Fruit fly (Drosophila melanogaster) whole organism, embryonic: Measurements from ENCODE around the gene Usp5.

Source experiments
- BtbVII ChIP-seq: fragments of 200-800 bp; sonication (Bioruptor generic); optimal IDR thresholded peaks from 3 replicates; lab custom pipeline; 2017; ENCODE audit warnings: missing biosample characterization, mild to moderate bottlenecking, missing genetic modification characterization
- CG10209 ChIP-seq: fragments of 200-800 bp; sonication (Bioruptor generic); optimal IDR thresholded peaks from 3 replicates; lab custom pipeline; 2017; ENCODE audit warnings: missing biosample characterization, mild to moderate bottlenecking, missing genetic modification characterization, missing genetic modification reagents
- CG10979 ChIP-seq: fragments of 200-800 bp; sonication (Bioruptor generic); optimal IDR thresholded peaks from 2 replicates; lab custom pipeline; 2018; ENCODE audit warnings: missing biosample characterization, mild to moderate bottlenecking, missing genetic modification characterization, moderate library complexity
- CG11247 ChIP-seq: fragments of 200-800 bp; sonication (Bioruptor generic); IDR thresholded peaks from 2 replicates; pipeline ENCODE4 v1.3.6; 2022; ENCODE audit warnings: missing biosample characterization, missing genetic modification characterization
- CG11398 ChIP-seq: fragments of 200-800 bp; sonication (Bioruptor generic); optimal IDR thresholded peaks from 2 replicates; lab custom pipeline; 2016; ENCODE audit warnings: missing biosample characterization, missing genetic modification characterization
- CG12769 ChIP-seq: fragments of 200-800 bp; sonication (Bioruptor generic); optimal IDR thresholded peaks from 2 replicates; lab custom pipeline; 2019; ENCODE audit warnings: missing biosample characterization, mild to moderate bottlenecking, missing genetic modification characterization, moderate library complexity
- CG13287 ChIP-seq: fragments of 200-800 bp; sonication (Bioruptor generic); IDR thresholded peaks from 2 replicates; pipeline ENCODE4 v1.3.6; 2022; ENCODE audit warnings: missing biosample characterization, missing genetic modification characterization; ENCODE audit not compliant: partially characterized antibody
- CG15011 ChIP-seq: fragments of 200-800 bp; sonication (Bioruptor generic); optimal IDR thresholded peaks from 3 replicates; lab custom pipeline; 2018; ENCODE audit warnings: missing biosample characterization, mild to moderate bottlenecking, missing genetic modification characterization
- CG15073 ChIP-seq: fragments of 200-800 bp; sonication (Bioruptor generic); optimal IDR thresholded peaks from 2 replicates; lab custom pipeline; 2016; ENCODE audit warnings: missing biosample characterization, missing genetic modification characterization
- CG17568 ChIP-seq: fragments of 200-800 bp; sonication (Bioruptor generic); optimal IDR thresholded peaks from 2 replicates; lab custom pipeline; 2018; ENCODE audit warnings: missing biosample characterization, mild to moderate bottlenecking, missing genetic modification characterization, moderate library complexity
- CG17829 ChIP-seq: fragments of 200-800 bp; optimal IDR thresholded peaks from 2 replicates; lab custom pipeline; 2019; ENCODE audit warnings: missing biosample characterization, mild to moderate bottlenecking, missing genetic modification characterization, moderate library complexity
- CG18262 ChIP-seq: fragments of 200-800 bp; optimal IDR thresholded peaks from 3 replicates; lab custom pipeline; 2019; ENCODE audit warnings: missing biosample characterization, mild to moderate bottlenecking, missing genetic modification characterization, moderate library complexity
- CG2875 ChIP-seq: fragments of 200-800 bp; sonication (Bioruptor generic); optimal IDR thresholded peaks from 2 replicates; lab custom pipeline; 2017; ENCODE audit warnings: missing biosample characterization, mild to moderate bottlenecking, missing genetic modification characterization, missing genetic modification reagents
- CG3065 ChIP-seq: fragments of 200-800 bp; sonication (Bioruptor generic); optimal IDR thresholded peaks from 2 replicates; lab custom pipeline; 2016; ENCODE audit warnings: missing biosample characterization, missing genetic modification characterization
- CG31224 ChIP-seq: fragments of 200-800 bp; sonication (Bioruptor generic); IDR thresholded peaks from 2 replicates; pipeline ENCODE4 v1.3.6; 2022; ENCODE audit warnings: missing biosample characterization, missing genetic modification characterization
- CG31441 ChIP-seq: fragments of 200-800 bp; sonication (Bioruptor generic); IDR thresholded peaks from 2 replicates; pipeline ENCODE4 v1.3.6; 2022; ENCODE audit warnings: missing biosample characterization, missing genetic modification characterization
- CG32767 ChIP-seq: fragments of 200-800 bp; sonication (Bioruptor generic); IDR thresholded peaks from 2 replicates; pipeline ENCODE4 v1.3.6; 2022; ENCODE audit warnings: missing biosample characterization, missing genetic modification characterization
- CG3838 ChIP-seq: fragments of 200-800 bp; sonication (Bioruptor generic); optimal IDR thresholded peaks from 3 replicates; lab custom pipeline; 2016; ENCODE audit warnings: missing biosample characterization, missing genetic modification characterization
- CG42726 ChIP-seq: fragments of 200-800 bp; sonication (Bioruptor generic); IDR thresholded peaks from 2 replicates; pipeline ENCODE4 v1.3.6; 2022; ENCODE audit warnings: missing biosample characterization, missing genetic modification characterization; ENCODE audit not compliant: partially characterized antibody
- CG43689 ChIP-seq: fragments of 200-800 bp; sonication (Bioruptor generic); IDR thresholded peaks from 2 replicates; pipeline ENCODE4 v1.3.6; 2022; ENCODE audit warnings: missing biosample characterization, missing genetic modification characterization
- CG7928 ChIP-seq: fragments of 200-800 bp; sonication (Bioruptor generic); optimal IDR thresholded peaks from 2 replicates; lab custom pipeline; 2017; ENCODE audit warnings: missing biosample characterization, mild to moderate bottlenecking, missing genetic modification characterization
- CG8478 ChIP-seq: fragments of >200 bp; optimal IDR thresholded peaks from 2 replicates; lab custom pipeline; 2018
- CG8765 ChIP-seq: fragments of 200-800 bp; sonication (Bioruptor generic); IDR thresholded peaks from 2 replicates; pipeline ENCODE4 v1.3.6; 2022; ENCODE audit warnings: missing biosample characterization, missing genetic modification characterization
- CG8944 ChIP-seq: fragments of 200-800 bp; sonication (Bioruptor generic); optimal IDR thresholded peaks from 3 replicates; lab custom pipeline; 2016; ENCODE audit warnings: missing biosample characterization, missing genetic modification characterization
- CG9609 ChIP-seq: fragments of 200-800 bp; sonication (Bioruptor generic); optimal IDR thresholded peaks from 3 replicates; lab custom pipeline; 2016; ENCODE audit warnings: missing biosample characterization, missing genetic modification characterization
- CG9797 ChIP-seq: fragments of 200-800 bp; sonication (Bioruptor generic); optimal IDR thresholded peaks from 3 replicates; lab custom pipeline; 2018; ENCODE audit warnings: missing biosample characterization, mild to moderate bottlenecking, missing genetic modification characterization
- CG9876 ChIP-seq: fragments of 200-800 bp; sonication (Bioruptor generic); optimal IDR thresholded peaks from 2 replicates; lab custom pipeline; 2016; ENCODE audit warnings: missing biosample characterization, missing genetic modification characterization
- D19B ChIP-seq: fragments of 200-800 bp; sonication (Bioruptor generic); optimal IDR thresholded peaks from 2 replicates; lab custom pipeline; 2017; ENCODE audit warnings: missing biosample characterization, mild to moderate bottlenecking, missing genetic modification characterization
- Dll ChIP-seq: fragments of 200-800 bp; sonication (Bioruptor generic); IDR thresholded peaks from 4 replicates; pipeline ENCODE4 v1.3.6; 2022; ENCODE audit warnings: missing biosample characterization, missing genetic modification characterization; ENCODE audit not compliant: partially characterized antibody
- E2f2 ChIP-seq: fragments of 200-800 bp; sonication (Bioruptor generic); IDR thresholded peaks from 2 replicates; pipeline ENCODE4 v1.3.6; 2022; ENCODE audit warnings: missing biosample characterization, missing genetic modification characterization
- Eip74EF ChIP-seq, 2 experiments: fragments of 200-800 bp in 1 of 2; fragments of >200 bp in 1 of 2; sonication (Bioruptor generic) in 1 of 2; optimal IDR thresholded peaks; 2 replicates each; lab custom pipeline; 2017 to 2019; ENCODE audit warnings: missing biosample characterization in 2 of 2, missing genetic modification characterization in 2 of 2, mild to moderate bottlenecking in 1 of 2, moderate library complexity in 1 of 2
- H15 ChIP-seq: fragments of 200-800 bp; sonication (Bioruptor generic); IDR thresholded peaks from 3 replicates; pipeline ENCODE4 v1.3.6; 2022; ENCODE audit warnings: missing biosample characterization, missing genetic modification characterization
- MBD-R2 ChIP-seq: fragments of 200-800 bp; sonication (Bioruptor generic); IDR thresholded peaks from 2 replicates; pipeline ENCODE4 v1.3.6; 2022; ENCODE audit warnings: missing biosample characterization, missing genetic modification characterization
- caup ChIP-seq: fragments of 200-800 bp; sonication (Bioruptor generic); optimal IDR thresholded peaks from 3 replicates; lab custom pipeline; 2017; ENCODE audit warnings: missing biosample characterization, mild to moderate bottlenecking, missing genetic modification characterization, moderate library complexity; ENCODE audit not compliant: severe bottlenecking
- cwo ChIP-seq: fragments of 200-800 bp; sonication (Bioruptor generic); optimal IDR thresholded peaks from 3 replicates; lab custom pipeline; 2017; ENCODE audit warnings: missing biosample characterization, missing genetic modification characterization, mild to moderate bottlenecking, moderate library complexity, missing genetic modification reagents
- fd3F ChIP-seq: fragments of 200-800 bp; sonication (Bioruptor generic); optimal IDR thresholded peaks from 2 replicates; lab custom pipeline; 2018; ENCODE audit warnings: missing biosample characterization, mild to moderate bottlenecking, missing genetic modification characterization, moderate library complexity
- grau ChIP-seq: fragments of 200-800 bp; optimal IDR thresholded peaks from 3 replicates; lab custom pipeline; 2019; ENCODE audit warnings: missing biosample characterization, mild to moderate bottlenecking, missing genetic modification characterization, moderate library complexity
- gsb ChIP-seq: fragments of 200-800 bp; sonication (Bioruptor generic); IDR thresholded peaks from 2 replicates; pipeline ENCODE4 v1.3.6; 2022; ENCODE audit warnings: missing biosample characterization, missing genetic modification characterization
- hb ChIP-seq: fragments of 200-800 bp; sonication (Bioruptor generic); IDR thresholded peaks from 3 replicates; pipeline ENCODE4 v1.3.6; 2022; ENCODE audit warnings: missing biosample characterization, missing genetic modification characterization; ENCODE audit not compliant: partially characterized antibody
- inv ChIP-seq: fragments of 200-800 bp; sonication (Bioruptor generic); IDR thresholded peaks from 2 replicates; pipeline ENCODE4 v1.3.6; 2022; ENCODE audit warnings: missing biosample characterization, missing genetic modification characterization; ENCODE audit not compliant: partially characterized antibody
- maf-S ChIP-seq: fragments of 200-800 bp; sonication (Bioruptor generic); optimal IDR thresholded peaks from 2 replicates; lab custom pipeline; 2016; ENCODE audit warnings: missing biosample characterization, missing genetic modification characterization
- mam ChIP-seq: fragments of 200-800 bp; sonication (Bioruptor generic); optimal IDR thresholded peaks from 3 replicates; lab custom pipeline; 2016; ENCODE audit warnings: missing biosample characterization, missing genetic modification characterization
- nom ChIP-seq: fragments of 200-800 bp; sonication (Bioruptor generic); optimal IDR thresholded peaks from 2 replicates; lab custom pipeline; 2017; ENCODE audit warnings: missing biosample characterization, missing genetic modification characterization, mild to moderate bottlenecking, moderate library complexity, missing genetic modification reagents
- pan ChIP-seq, 4 experiments: fragments of >200 bp in 3 of 4; fragments of 200-800 bp in 1 of 4; sonication (Bioruptor generic) in 1 of 4; optimal IDR thresholded peaks in 3 of 4; IDR thresholded peaks in 1 of 4; 2 replicates each; pipeline versions ENCODE4 v1.3.6 to Lab custom; 2017 to 2022; ENCODE audit warnings: missing biosample characterization in 2 of 4, missing genetic modification characterization in 2 of 4, mixed read lengths in 1 of 4
- sisA ChIP-seq: fragments of 200-800 bp; sonication (Bioruptor generic); IDR thresholded peaks from 2 replicates; pipeline ENCODE4 v1.3.6; 2022; ENCODE audit warnings: missing biosample characterization, missing genetic modification characterization
- sob ChIP-seq: fragments of 200-800 bp; sonication (Bioruptor generic); IDR thresholded peaks from 2 replicates; pipeline ENCODE4 v1.3.6; 2022; ENCODE audit warnings: missing biosample characterization, missing genetic modification characterization
- tio ChIP-seq: fragments of 200-800 bp; sonication (Bioruptor generic); optimal IDR thresholded peaks from 2 replicates; lab custom pipeline; 2017; ENCODE audit warnings: missing biosample characterization, missing genetic modification characterization, inconsistent platforms
- vvl ChIP-seq: fragments of 200-800 bp; sonication (Bioruptor generic); IDR thresholded peaks from 2 replicates; pipeline ENCODE4 v1.3.6; 2022; ENCODE audit warnings: missing biosample characterization, missing genetic modification characterization
- wdn ChIP-seq: fragments of 200-800 bp; sonication (Bioruptor generic); IDR thresholded peaks from 2 replicates; pipeline ENCODE4 v1.3.6; 2022; ENCODE audit warnings: missing biosample characterization, missing genetic modification characterization
- zen ChIP-seq: fragments of 200-800 bp; sonication (Bioruptor generic); optimal IDR thresholded peaks from 3 replicates; lab custom pipeline; 2018; ENCODE audit warnings: missing biosample characterization, mild to moderate bottlenecking, missing genetic modification characterization, moderate library complexity

The Usp5 gene

dm6 chr3L:3194059-3194458, 45.9 kb upstream of the Usp5 start (continued):
- TF ChIP-seq CG9609 (peak; percentile 13), CG10209 (GFP tag; lab: Kevin White, UChicago) (peak; percentile 92), CG13287 (no peak), zen (tag; lab: Kevin White, UChicago) (peak; percentile 97), CG17568 (GFP tag; lab: Kevin White, UChicago) (no peak), sob (GFP tag; lab: Robert Waterston, UW) (peak; percentile 95), CG31441 (GFP tag; lab: Robert Waterston, UW) (peak; percentile 96), CG12769 (peak; percentile 90), nom (GFP tag; lab: Kevin White, UChicago) (peak; percentile 62), CG42726 (GFP tag; lab: Robert Waterston, UW) (no peak), CG8944 (peak; percentile 31), caup (GFP tag; lab: Kevin White, UChicago) (peak; percentile 94), CG7928 (GFP tag; lab: Kevin White, UChicago) (peak; percentile 50), H15 (GFP tag; lab: Robert Waterston, UW) (peak; percentile 91), CG10979 (peak; percentile 93), CG8765 (GFP tag; lab: Robert Waterston, UW) (peak; percentile 81), CG43689 (peak; percentile 77), D19B (peak; percentile 79), pan (optimal IDR thresholded peaks at IDR 0.05; lab: Kevin White, UChicago) (no peak), pan (GFP tag; optimal IDR thresholded peaks at IDR 0.05 in 1 of 2, IDR thresholded peaks at IDR 0.05 in 1 of 2) (peak in 1 of 2 experiments; percentile 97), fd3F (GFP tag; lab: Kevin White, UChicago) (peak; percentile 91), CG9876 (GFP tag; lab: Kevin White, UChicago) (no peak), CG3838 (GFP tag; lab: Kevin White, UChicago) (peak; percentile 56), grau (tag; lab: Kevin White, UChicago) (peak; percentile 91), vvl (GFP tag; lab: Robert Waterston, UW) (peak; percentile 98), CG32767 (GFP tag; lab: Robert Waterston, UW) (peak; percentile 90), CG3065 (GFP tag; lab: Kevin White, UChicago) (peak; percentile 63), hb (GFP tag; lab: Robert Waterston, UW) (no peak), inv (GFP tag; lab: Robert Waterston, UW) (no peak), MBD-R2 (GFP tag; lab: Robert Waterston, UW) (peak; percentile 76), CG8478 (lab: Kevin White, UChicago) (no peak), cwo (GFP tag; lab: Kevin White, UChicago) (peak; percentile 89), mam (GFP tag; lab: Kevin White, UChicago) (peak; percentile 57), Dll (GFP tag; lab: Robert Waterston, UW) (no peak), CG18262 (peak; percentile 95), Eip74EF (GFP tag; optimal IDR thresholded peaks at IDR 0.05; lab: Kevin White, UChicago) (peak in 1 of 2 experiments; percentile 91), CG15011 (peak; percentile 83), maf-S (no peak), gsb (peak; percentile 93), E2f2 (peak; percentile 72), CG9797 (peak; percentile 30), tio (GFP tag; lab: Kevin White, UChicago) (peak; percentile 88), CG31224 (GFP tag; lab: Robert Waterston, UW) (peak; percentile 86), wdn (GFP tag; lab: Robert Waterston, UW) (peak; percentile 73), CG11398 (GFP tag; lab: Kevin White, UChicago) (peak; percentile 13), CG2875 (GFP tag; lab: Kevin White, UChicago) (peak; percentile 91), sisA (peak; percentile 91), CG17829 (tag; lab: Kevin White, UChicago) (peak; percentile 95), CG15073 (GFP tag; lab: Kevin White, UChicago) (peak; percentile 76), BtbVII (GFP tag; lab: Kevin White, UChicago) (peak; percentile 95), CG11247 (peak; percentile 92)
